Worm (Caenorhabditis elegans): ENCODE data around the gene srh-133.

DNA sequence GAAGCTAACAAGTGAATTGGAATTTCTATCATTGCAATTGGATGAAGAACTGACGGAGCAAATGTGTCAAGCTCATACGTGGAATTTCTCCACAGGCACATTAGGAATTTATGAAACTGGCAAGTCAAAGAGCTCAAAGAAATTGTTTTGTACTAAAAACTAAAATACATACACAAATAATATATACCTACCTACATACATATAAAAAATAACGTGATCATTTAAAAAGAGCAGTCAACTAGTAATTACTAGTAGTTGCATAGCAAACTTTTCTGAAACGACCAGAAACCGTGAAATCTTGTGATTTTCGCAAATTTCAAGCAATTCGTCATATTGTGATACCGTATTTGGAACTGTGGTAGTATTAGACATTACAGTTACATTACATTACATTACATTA lies at the start of gene srh-133:
- TF ChIP-seq egl-27 (tag; optimal IDR thresholded peaks at IDR 0.05), result no peak
- no peak for TF ChIP-seq jun-1 (tag; optimal IDR thresholded peaks at IDR 0.05)
- TF ChIP-seq pqm-1 (tag; optimal IDR thresholded peaks at IDR 0.05), result no peak

Data from whole organism, L3 larva.